Worm (Caenorhabditis elegans): ENCODE data around the gene cam-1.

ce11 chrII:9333714-9334113 lies 23.6 kb upstream of the cam-1 start, which contains the start of gene scp-1:
- TF ChIP-seq pax-1 (tag; optimal IDR thresholded peaks at IDR 0.05) (no peak), sdc-2 (tag; optimal IDR thresholded peaks at IDR 0.05) (no peak), ama-1 (optimal IDR thresholded peaks at IDR 0.05) (no peak), hlh-15 (tag; optimal IDR thresholded peaks at IDR 0.05) (no peak), syd-9 (tag; optimal IDR thresholded peaks at IDR 0.05) (no peak), C38D4.7 (GFP tag; optimal IDR thresholded peaks at IDR 0.05) (no peak), ceh-19 (GFP tag; optimal IDR thresholded peaks at IDR 0.05) (no peak)
